Worm (Caenorhabditis elegans): ENCODE data around the gene lpd-9.

- TF ChIP-seq lin-39 (tag; optimal IDR thresholded peaks at IDR 0.05) (no peak), nhr-42 (GFP tag; IDR thresholded peaks at IDR 0.05) (no peak), lim-7 (GFP tag; IDR thresholded peaks at IDR 0.05) (no peak), zip-11 (GFP tag; IDR thresholded peaks at IDR 0.05) (no peak), hif-1 (tag; optimal IDR thresholded peaks at IDR 0.05) (no peak), snpc-4 (tag; optimal IDR thresholded peaks at IDR 0.05) (no peak)
Observed at ce11 chrV:10615496-10615895, 36.4 kb downstream of the lpd-9 start, which contains the start of gene H09F14.1.

Measured in whole organism, L4 larva.